Fruit fly (Drosophila melanogaster) S2 (cell line): ENCODE data around the gene Dap160.

Experiments used
- CG8478 ChIP-seq: fragments of >200 bp; optimal IDR thresholded peaks from 2 replicates; lab custom pipeline; 2018
- CTCF ChIP-seq, 2 experiments: fragments of >200 bp; optimal IDR thresholded peaks; 2 replicates each; lab custom pipeline; 2018

dm6 chr2L:21166422-21166821 is 24.3 kb upstream of the Dap160 start:
- TF ChIP-seq CTCF (optimal IDR thresholded peaks at IDR 0.05; lab: Kevin White, UChicago) (no peak), CG8478 (lab: Kevin White, UChicago) (no peak)
